Worm (Caenorhabditis elegans): ENCODE results near the gene sphr-1.
A peak's percentile ranks its signal among the peaks of the same experiment; 100 is the strongest.

- TF ChIP-seq blmp-1 (tag; optimal IDR thresholded peaks at IDR 0.05; ENCODE audit: insufficient read depth) = peak; percentile 62
- TF ChIP-seq unc-39 (tag; optimal IDR thresholded peaks at IDR 0.05) = no peak
- no peak for TF ChIP-seq ztf-11 (tag; optimal IDR thresholded peaks at IDR 0.05)
- no peak for TF ChIP-seq ztf-1 (GFP tag; conservative IDR thresholded peaks at IDR 0.05)
- TF ChIP-seq nhr-12 (tag; optimal IDR thresholded peaks at IDR 0.05) = no peak
- no peak for TF ChIP-seq mdl-1 (tag; optimal IDR thresholded peaks at IDR 0.05)
- no peak for TF ChIP-seq Y55F3AM.14 (GFP tag; optimal IDR thresholded peaks at IDR 0.05)
- TF ChIP-seq lin-39 (tag; optimal IDR thresholded peaks at IDR 0.05) = no peak
- TF ChIP-seq lin-11 (tag; optimal IDR thresholded peaks at IDR 0.05) = no peak
- no peak for TF ChIP-seq alr-1 (tag; optimal IDR thresholded peaks at IDR 0.05)
- no peak for TF ChIP-seq unc-62 (GFP tag; optimal IDR thresholded peaks at IDR 0.05)
- TF ChIP-seq egl-27 (tag; optimal IDR thresholded peaks at IDR 0.05) = no peak
Measured at ce11 chrV:9162955-9163468, 28.4 kb upstream of the sphr-1 start, which contains the start of gene col-145.

All from whole organism, L2 larva.